Fruit fly (Drosophila melanogaster) whole organism, embryonic: ENCODE results near the gene cwo.
A peak's percentile ranks its signal among the peaks of the same experiment; 100 is the strongest.

ENCODE experiments used
- ATbp ChIP-seq: fragments of 200-800 bp; sonication (Bioruptor generic); optimal IDR thresholded peaks from 2 replicates; lab custom pipeline; 2017; ENCODE audit warnings: missing biosample characterization, mild to moderate bottlenecking, missing genetic modification characterization, missing genetic modification reagents
- Asciz ChIP-seq: fragments of 200-800 bp; sonication (Bioruptor generic); optimal IDR thresholded peaks from 2 replicates; lab custom pipeline; 2017; ENCODE audit warnings: missing biosample characterization, mild to moderate bottlenecking, missing genetic modification characterization, missing genetic modification reagents
- CG11085 ChIP-seq: fragments of 200-800 bp; sonication (Bioruptor generic); IDR thresholded peaks from 2 replicates; pipeline ENCODE4 v1.3.6; 2022; ENCODE audit warnings: missing biosample characterization, missing genetic modification characterization
- CG11398 ChIP-seq: fragments of 200-800 bp; sonication (Bioruptor generic); optimal IDR thresholded peaks from 2 replicates; lab custom pipeline; 2016; ENCODE audit warnings: missing biosample characterization, missing genetic modification characterization
- CG11504 ChIP-seq: fragments of 200-800 bp; sonication (Bioruptor generic); optimal IDR thresholded peaks from 3 replicates; lab custom pipeline; 2019; ENCODE audit warnings: missing biosample characterization, mild to moderate bottlenecking, missing genetic modification characterization, moderate library complexity
- CG18262 ChIP-seq: fragments of 200-800 bp; optimal IDR thresholded peaks from 3 replicates; lab custom pipeline; 2019; ENCODE audit warnings: missing biosample characterization, mild to moderate bottlenecking, missing genetic modification characterization, moderate library complexity
- CG2199 ChIP-seq: fragments of 200-800 bp; sonication (Bioruptor generic); IDR thresholded peaks from 3 replicates; pipeline ENCODE4 v1.3.6; 2022; ENCODE audit warnings: missing biosample characterization, missing genetic modification characterization
- CG30020 ChIP-seq: fragments of 200-800 bp; optimal IDR thresholded peaks from 2 replicates; lab custom pipeline; 2019; ENCODE audit warnings: missing biosample characterization, mild to moderate bottlenecking, missing genetic modification characterization, moderate library complexity
- CG32767 ChIP-seq: fragments of 200-800 bp; sonication (Bioruptor generic); IDR thresholded peaks from 2 replicates; pipeline ENCODE4 v1.3.6; 2022; ENCODE audit warnings: missing biosample characterization, missing genetic modification characterization
- CG32772 ChIP-seq: fragments of 200-800 bp; sonication (Bioruptor generic); IDR thresholded peaks from 2 replicates; pipeline ENCODE4 v1.3.6; 2022; ENCODE audit warnings: missing biosample characterization, missing genetic modification characterization
- CG3407 ChIP-seq: fragments of 200-800 bp; sonication (Bioruptor generic); optimal IDR thresholded peaks from 2 replicates; lab custom pipeline; 2018; ENCODE audit warnings: missing biosample characterization, mild to moderate bottlenecking, missing genetic modification characterization
- CG3847 ChIP-seq: fragments of 200-800 bp; sonication (Bioruptor generic); IDR thresholded peaks from 2 replicates; pipeline ENCODE4 v1.3.6; 2022; ENCODE audit warnings: missing biosample characterization, missing genetic modification characterization
- CG4282 ChIP-seq: fragments of 200-800 bp; sonication (Bioruptor generic); optimal IDR thresholded peaks from 2 replicates; lab custom pipeline; 2016; ENCODE audit warnings: missing biosample characterization, missing genetic modification characterization
- CG4820 ChIP-seq: fragments of 200-800 bp; sonication (Bioruptor generic); optimal IDR thresholded peaks from 3 replicates; lab custom pipeline; 2016; ENCODE audit warnings: missing biosample characterization, missing genetic modification characterization
- CG6689 ChIP-seq: fragments of 200-800 bp; sonication (Bioruptor generic); IDR thresholded peaks from 2 replicates; pipeline ENCODE4 v1.3.6; 2022; ENCODE audit warnings: missing biosample characterization, missing genetic modification characterization
- CG7839 ChIP-seq: fragments of 200-800 bp; sonication (Bioruptor generic); optimal IDR thresholded peaks from 3 replicates; lab custom pipeline; 2018; ENCODE audit warnings: missing biosample characterization, mild to moderate bottlenecking, missing genetic modification characterization, moderate library complexity
- CG8089 ChIP-seq: fragments of 200-800 bp; sonication (Bioruptor generic); optimal IDR thresholded peaks from 3 replicates; lab custom pipeline; 2016; ENCODE audit warnings: missing biosample characterization, missing genetic modification characterization
- CG8388 ChIP-seq: fragments of 200-800 bp; sonication (Bioruptor generic); optimal IDR thresholded peaks from 2 replicates; lab custom pipeline; 2019; ENCODE audit warnings: missing biosample characterization, mild to moderate bottlenecking, missing genetic modification characterization, moderate library complexity
- CG9817 ChIP-seq: fragments of 200-800 bp; sonication (Bioruptor generic); optimal IDR thresholded peaks from 2 replicates; lab custom pipeline; 2018; ENCODE audit warnings: missing biosample characterization, mild to moderate bottlenecking, missing genetic modification characterization, moderate library complexity
- Dbx ChIP-seq: fragments of 200-800 bp; sonication (Bioruptor generic); IDR thresholded peaks from 3 replicates; pipeline ENCODE4 v1.3.6; 2022; ENCODE audit warnings: missing biosample characterization, missing genetic modification characterization
- Dip2 ChIP-seq: fragments of 200-800 bp; sonication (Bioruptor generic); IDR thresholded peaks from 2 replicates; pipeline ENCODE4 v1.3.6; 2022; ENCODE audit warnings: missing biosample characterization, missing genetic modification characterization
- E2f1 ChIP-seq: fragments of 200-800 bp; sonication (Bioruptor generic); IDR thresholded peaks from 2 replicates; pipeline ENCODE4 v1.3.6; 2022; ENCODE audit warnings: missing biosample characterization, missing genetic modification characterization
- Elba2 ChIP-seq: fragments of 200-800 bp; sonication (Bioruptor generic); optimal IDR thresholded peaks from 3 replicates; lab custom pipeline; 2016; ENCODE audit warnings: missing biosample characterization, missing genetic modification characterization
- Gsc ChIP-seq: fragments of 200-800 bp; sonication (Bioruptor generic); IDR thresholded peaks from 2 replicates; pipeline ENCODE4 v1.3.6; 2022; ENCODE audit warnings: missing biosample characterization, missing genetic modification characterization
- HLH4C ChIP-seq: fragments of 200-800 bp; sonication (Bioruptor generic); IDR thresholded peaks from 3 replicates; pipeline ENCODE4 v1.3.6; 2022; ENCODE audit warnings: missing biosample characterization, missing genetic modification characterization; ENCODE audit not compliant: partially characterized antibody
- HLH54F ChIP-seq: fragments of 200-800 bp; sonication (Bioruptor generic); optimal IDR thresholded peaks from 3 replicates; lab custom pipeline; 2016; ENCODE audit warnings: missing biosample characterization, missing genetic modification characterization
- HmgD ChIP-seq: fragments of 200-800 bp; sonication (Bioruptor generic); optimal IDR thresholded peaks from 3 replicates; lab custom pipeline; 2016; ENCODE audit warnings: missing biosample characterization, missing genetic modification characterization
- Jarid2 ChIP-seq: fragments of 200-800 bp; sonication (Bioruptor generic); optimal IDR thresholded peaks from 3 replicates; lab custom pipeline; 2017; ENCODE audit warnings: mild to moderate bottlenecking, missing biosample characterization, missing genetic modification reagents, missing genetic modification characterization
- NFAT ChIP-seq: fragments of 200-800 bp; sonication (Bioruptor generic); IDR thresholded peaks from 2 replicates; pipeline ENCODE4 v1.3.6; 2022; ENCODE audit warnings: missing biosample characterization, missing genetic modification characterization
- Neu2 ChIP-seq: fragments of 200-800 bp; sonication (Bioruptor generic); optimal IDR thresholded peaks from 3 replicates; lab custom pipeline; 2016; ENCODE audit warnings: missing biosample characterization, missing genetic modification characterization, borderline replicate concordance
- PHDP ChIP-seq: fragments of 200-800 bp; sonication (Bioruptor generic); optimal IDR thresholded peaks from 3 replicates; lab custom pipeline; 2018; ENCODE audit warnings: missing biosample characterization, mild to moderate bottlenecking, missing genetic modification characterization, moderate library complexity
- Sox100B ChIP-seq: fragments of 200-800 bp; sonication (Bioruptor generic); optimal IDR thresholded peaks from 3 replicates; lab custom pipeline; 2018; ENCODE audit warnings: missing biosample characterization, mild to moderate bottlenecking, missing genetic modification characterization
- Spps ChIP-seq: fragments of 200-800 bp; sonication (Bioruptor generic); optimal IDR thresholded peaks from 2 replicates; lab custom pipeline; 2018; ENCODE audit warnings: missing biosample characterization, mild to moderate bottlenecking, missing genetic modification characterization
- abd-A ChIP-seq: fragments of 200-800 bp; sonication (Bioruptor generic); optimal IDR thresholded peaks from 3 replicates; lab custom pipeline; 2019; ENCODE audit warnings: missing biosample characterization, mild to moderate bottlenecking, missing genetic modification characterization, moderate library complexity
- ara ChIP-seq: fragments of 200-800 bp; sonication (Bioruptor generic); IDR thresholded peaks from 2 replicates; pipeline ENCODE4 v1.3.6; 2022; ENCODE audit warnings: missing biosample characterization, missing genetic modification characterization
- bcd ChIP-seq: fragments of 200-800 bp; sonication (Bioruptor generic); optimal IDR thresholded peaks from 2 replicates; lab custom pipeline; 2017; ENCODE audit warnings: missing biosample characterization, mild to moderate bottlenecking, missing genetic modification characterization
- ems ChIP-seq: fragments of 200-800 bp; sonication (Bioruptor generic); optimal IDR thresholded peaks from 3 replicates; lab custom pipeline; 2016; ENCODE audit warnings: missing biosample characterization, missing genetic modification characterization
- grau ChIP-seq: fragments of 200-800 bp; optimal IDR thresholded peaks from 3 replicates; lab custom pipeline; 2019; ENCODE audit warnings: missing biosample characterization, mild to moderate bottlenecking, missing genetic modification characterization, moderate library complexity
- lov ChIP-seq, 2 experiments: fragments of 200-800 bp in 1 of 2; fragments of >200 bp in 1 of 2; sonication (Bioruptor generic) in 1 of 2; IDR thresholded peaks in 1 of 2; optimal IDR thresholded peaks in 1 of 2; 2 replicates in 1 of 2; 3 replicates in 1 of 2; pipeline versions ENCODE4 v1.3.6 to Lab custom; 2017 to 2022; ENCODE audit warnings: missing biosample characterization in 1 of 2, missing genetic modification characterization in 1 of 2
- maf-S ChIP-seq: fragments of 200-800 bp; sonication (Bioruptor generic); optimal IDR thresholded peaks from 2 replicates; lab custom pipeline; 2016; ENCODE audit warnings: missing biosample characterization, missing genetic modification characterization
- mam ChIP-seq: fragments of 200-800 bp; sonication (Bioruptor generic); optimal IDR thresholded peaks from 3 replicates; lab custom pipeline; 2016; ENCODE audit warnings: missing biosample characterization, missing genetic modification characterization
- nerfin-1 ChIP-seq: fragments of 200-800 bp; sonication (Bioruptor generic); optimal IDR thresholded peaks from 3 replicates; lab custom pipeline; 2019; ENCODE audit warnings: missing biosample characterization, mild to moderate bottlenecking, missing genetic modification characterization, moderate library complexity
- onecut ChIP-seq: fragments of 200-800 bp; sonication (Bioruptor generic); IDR thresholded peaks from 2 replicates; pipeline ENCODE4 v1.3.6; 2022; ENCODE audit warnings: missing biosample characterization, missing genetic modification characterization
- pb ChIP-seq: fragments of 200-800 bp; sonication (Bioruptor generic); optimal IDR thresholded peaks from 3 replicates; lab custom pipeline; 2016; ENCODE audit warnings: missing biosample characterization, missing genetic modification characterization
- salm ChIP-seq: fragments of 200-800 bp; sonication (Bioruptor generic); optimal IDR thresholded peaks from 2 replicates; lab custom pipeline; 2018; ENCODE audit warnings: missing biosample characterization, mild to moderate bottlenecking, missing genetic modification characterization
- sens ChIP-seq: fragments of 200-800 bp; sonication (Bioruptor generic); peaks from one replicate; lab custom pipeline; 2016; ENCODE audit warnings: missing biosample characterization, missing genetic modification characterization
- tgo ChIP-seq: fragments of 200-800 bp; sonication (Bioruptor generic); IDR thresholded peaks from 3 replicates; pipeline ENCODE4 v1.3.6; 2022; ENCODE audit warnings: missing biosample characterization, missing genetic modification characterization
- tin ChIP-seq: fragments of 200-800 bp; sonication (Bioruptor generic); optimal IDR thresholded peaks from 3 replicates; lab custom pipeline; 2016; ENCODE audit warnings: missing biosample characterization, missing genetic modification characterization
- toy ChIP-seq: fragments of 200-800 bp; sonication (Bioruptor generic); IDR thresholded peaks from 2 replicates; pipeline ENCODE4 v1.3.6; 2022; ENCODE audit warnings: missing biosample characterization, missing genetic modification characterization
- trem ChIP-seq: fragments of 200-800 bp; optimal IDR thresholded peaks from 3 replicates; lab custom pipeline; 2019; ENCODE audit warnings: missing biosample characterization, mild to moderate bottlenecking, missing genetic modification characterization, moderate library complexity
- wor ChIP-seq: fragments of 200-800 bp; sonication (Bioruptor generic); IDR thresholded peaks from 2 replicates; pipeline ENCODE4 v1.3.6; 2022; ENCODE audit warnings: missing biosample characterization, missing genetic modification characterization

Gene cwo

DNA sequence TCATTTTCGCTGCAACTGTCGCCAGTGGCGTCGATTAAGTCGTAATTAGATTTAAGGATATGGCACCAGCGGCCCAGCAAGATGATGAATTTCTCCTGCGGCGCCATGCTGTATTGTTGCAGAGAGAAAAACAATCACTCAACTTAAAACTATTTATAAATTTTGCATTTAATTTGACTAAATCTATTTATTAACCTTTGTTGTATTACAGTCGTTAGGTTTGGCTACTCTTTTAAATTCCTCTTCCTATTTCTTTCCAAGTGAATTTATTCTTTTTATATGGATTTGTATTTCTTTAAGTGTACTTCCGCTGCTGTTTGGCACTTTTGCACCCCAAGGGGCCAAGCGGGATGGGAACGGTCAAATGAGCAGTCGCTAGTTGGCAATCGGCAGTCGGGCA, 60.9 kb downstream of the cwo start (continued):
- no peak for TF ChIP-seq Dip2 (GFP tag; lab: Robert Waterston, UW)
- TF ChIP-seq bcd (GFP tag; lab: Kevin White, UChicago), result peak; percentile 18
- TF ChIP-seq maf-S (GFP tag; lab: Kevin White, UChicago), result no peak
- TF ChIP-seq Asciz (GFP tag; lab: Kevin White, UChicago), result peak; percentile 6
- TF ChIP-seq trem (tag; lab: Kevin White, UChicago), result peak; percentile 51
- TF ChIP-seq CG8388 (GFP tag; lab: Kevin White, UChicago), result peak; percentile 55
- no peak for TF ChIP-seq CG32767 (GFP tag; lab: Robert Waterston, UW)
- no peak for TF ChIP-seq HLH54F (GFP tag; lab: Kevin White, UChicago)
- no peak for TF ChIP-seq lov (optimal IDR thresholded peaks at IDR 0.05; lab: Kevin White, UChicago)
- no peak for TF ChIP-seq lov (GFP tag; IDR thresholded peaks at IDR 0.05; lab: Robert Waterston, UW)
- no peak for TF ChIP-seq HmgD (GFP tag; lab: Kevin White, UChicago)
- TF ChIP-seq nerfin-1, result peak; percentile 54
- TF ChIP-seq mam (GFP tag; lab: Kevin White, UChicago), result no peak
- peak; percentile 5 for TF ChIP-seq ems (GFP tag; lab: Kevin White, UChicago)
- no peak for TF ChIP-seq NFAT (GFP tag; lab: Robert Waterston, UW)
- no peak for TF ChIP-seq tgo
- TF ChIP-seq grau (tag; lab: Kevin White, UChicago), result peak; percentile 52
- peak; percentile 51 for TF ChIP-seq ara (GFP tag; lab: Robert Waterston, UW)
- no peak for TF ChIP-seq CG8089 (GFP tag; lab: Kevin White, UChicago)
- peak; percentile 27 for TF ChIP-seq CG4820 (GFP tag; lab: Kevin White, UChicago)
- no peak for TF ChIP-seq Dbx (GFP tag; lab: Robert Waterston, UW)
- no peak for TF ChIP-seq CG30020
- peak; percentile 91 for TF ChIP-seq sens (GFP tag; lab: Kevin White, UChicago)
- TF ChIP-seq onecut, result peak; percentile 14; the same call in 1 of the 2 replicates
- TF ChIP-seq wor (GFP tag; lab: Robert Waterston, UW), result 0 out of 2 replicates have a peak, but pooled peaks have one; percentile 15
- peak; percentile 74 for TF ChIP-seq CG18262 (tag; lab: Kevin White, UChicago)
- TF ChIP-seq CG9817, result no peak
- TF ChIP-seq Neu2 (GFP tag; lab: Kevin White, UChicago), result no peak
- no peak for TF ChIP-seq toy (GFP tag; lab: Robert Waterston, UW)
- TF ChIP-seq Elba2 (GFP tag; lab: Kevin White, UChicago), result no peak
- TF ChIP-seq CG11085, result no peak
- TF ChIP-seq abd-A (tag; lab: Kevin White, UChicago), result no peak
- TF ChIP-seq CG11504 (tag; lab: Kevin White, UChicago), result peak; percentile 67
- peak; percentile 9 for TF ChIP-seq PHDP (tag; lab: Kevin White, UChicago)
- TF ChIP-seq CG3847 (GFP tag; lab: Robert Waterston, UW), result no peak
- TF ChIP-seq Spps, result peak; percentile 44
- peak; percentile 27 for TF ChIP-seq Sox100B (GFP tag; lab: Kevin White, UChicago)
- TF ChIP-seq CG2199 (GFP tag; lab: Robert Waterston, UW), result no peak
- TF ChIP-seq CG11398 (GFP tag; lab: Kevin White, UChicago), result no peak
- 0 out of 2 replicates have a peak, but pooled peaks have one; percentile 47 for TF ChIP-seq Gsc (GFP tag; lab: Robert Waterston, UW)
- TF ChIP-seq CG32772 (GFP tag; lab: Robert Waterston, UW), result peak; percentile 45; the same call in 1 of the 2 replicates
- peak; percentile 53 for TF ChIP-seq CG7839 (tag; lab: Kevin White, UChicago)
- TF ChIP-seq pb (GFP tag; lab: Kevin White, UChicago), result no peak
- peak; percentile 41 for TF ChIP-seq ATbp (GFP tag; lab: Kevin White, UChicago)
- TF ChIP-seq CG3407 (GFP tag; lab: Kevin White, UChicago), result peak; percentile 1
- no peak for TF ChIP-seq E2f1 (GFP tag; lab: Robert Waterston, UW)
- no peak for TF ChIP-seq Jarid2 (GFP tag; lab: Kevin White, UChicago)
- no peak for TF ChIP-seq CG4282
- peak; percentile 37; the same call in 1 of the 2 replicates for TF ChIP-seq CG6689 (GFP tag; lab: Robert Waterston, UW)
- TF ChIP-seq salm, result no peak
- TF ChIP-seq HLH4C (GFP tag; lab: Robert Waterston, UW), result no peak
- TF ChIP-seq tin (GFP tag; lab: Kevin White, UChicago), result peak; percentile 23
